Fruit fly (Drosophila melanogaster) whole organism, embryonic: ENCODE data around the gene mthl14.

Source experiments
- B-H1 ChIP-seq: fragments of 200-800 bp; sonication (Bioruptor generic); IDR thresholded peaks from 3 replicates; pipeline ENCODE4 v1.3.6; 2022; ENCODE audit warnings: missing biosample characterization, missing genetic modification characterization
- Bteb2 ChIP-seq: fragments of 200-800 bp; sonication (Bioruptor generic); optimal IDR thresholded peaks from 2 replicates; lab custom pipeline; 2016; ENCODE audit warnings: missing biosample characterization, missing genetic modification characterization
- CG1024 ChIP-seq: fragments of 200-800 bp; sonication (Bioruptor generic); IDR thresholded peaks from 2 replicates; pipeline ENCODE4 v1.3.6; 2022; ENCODE audit warnings: missing biosample characterization, missing genetic modification characterization
- CG10366 ChIP-seq: fragments of 200-800 bp; sonication (Bioruptor generic); IDR thresholded peaks from 2 replicates; pipeline ENCODE4 v1.3.6; 2022; ENCODE audit warnings: missing biosample characterization, missing genetic modification characterization
- CG11085 ChIP-seq: fragments of 200-800 bp; sonication (Bioruptor generic); IDR thresholded peaks from 2 replicates; pipeline ENCODE4 v1.3.6; 2022; ENCODE audit warnings: missing biosample characterization, missing genetic modification characterization
- CG11456 ChIP-seq: fragments of 200-800 bp; sonication (Bioruptor generic); IDR thresholded peaks from 3 replicates; pipeline ENCODE4 v1.3.6; 2022; ENCODE audit warnings: missing biosample characterization, missing genetic modification characterization
- CG11695 ChIP-seq: fragments of 200-800 bp; sonication (Bioruptor generic); IDR thresholded peaks from 3 replicates; pipeline ENCODE4 v1.3.6; 2022; ENCODE audit warnings: missing biosample characterization, missing genetic modification characterization
- CG12104 ChIP-seq: fragments of 200-800 bp; sonication (Bioruptor generic); optimal IDR thresholded peaks from 3 replicates; lab custom pipeline; 2016; ENCODE audit warnings: missing biosample characterization, missing genetic modification characterization
- CG12659 ChIP-seq: fragments of 200-800 bp; sonication (Bioruptor generic); optimal IDR thresholded peaks from 3 replicates; lab custom pipeline; 2017; ENCODE audit warnings: mild to moderate bottlenecking, missing biosample characterization, missing genetic modification reagents, missing genetic modification characterization
- CG12769 ChIP-seq: fragments of 200-800 bp; sonication (Bioruptor generic); optimal IDR thresholded peaks from 2 replicates; lab custom pipeline; 2019; ENCODE audit warnings: missing biosample characterization, mild to moderate bottlenecking, missing genetic modification characterization, moderate library complexity
- CG13624 ChIP-seq: fragments of 200-800 bp; sonication (Bioruptor generic); optimal IDR thresholded peaks from 2 replicates; lab custom pipeline; 2016; ENCODE audit warnings: missing biosample characterization, missing genetic modification characterization
- CG13775 ChIP-seq: fragments of 200-800 bp; sonication (Bioruptor generic); optimal IDR thresholded peaks from 3 replicates; lab custom pipeline; 2017; ENCODE audit warnings: missing biosample characterization, mild to moderate bottlenecking, missing genetic modification characterization
- CG14667 ChIP-seq: fragments of 200-800 bp; sonication (Bioruptor generic); IDR thresholded peaks from 2 replicates; pipeline ENCODE4 v1.3.6; 2022; ENCODE audit warnings: missing biosample characterization, missing genetic modification characterization
- CG15514 ChIP-seq: fragments of 200-800 bp; sonication (Bioruptor generic); optimal IDR thresholded peaks from 3 replicates; lab custom pipeline; 2017; ENCODE audit warnings: missing biosample characterization, missing genetic modification characterization, mild to moderate bottlenecking, moderate library complexity, missing genetic modification reagents
- CG18599 ChIP-seq: fragments of 200-800 bp; sonication (Bioruptor generic); optimal IDR thresholded peaks from 3 replicates; lab custom pipeline; 2017; ENCODE audit warnings: missing biosample characterization, missing genetic modification characterization, mild to moderate bottlenecking, moderate library complexity, missing genetic modification reagents
- CG2199 ChIP-seq: fragments of 200-800 bp; sonication (Bioruptor generic); IDR thresholded peaks from 3 replicates; pipeline ENCODE4 v1.3.6; 2022; ENCODE audit warnings: missing biosample characterization, missing genetic modification characterization
- CG31388 ChIP-seq: fragments of 200-800 bp; sonication (Bioruptor generic); optimal IDR thresholded peaks from 2 replicates; lab custom pipeline; 2016; ENCODE audit warnings: missing biosample characterization, missing genetic modification characterization
- CG34376 ChIP-seq: fragments of 200-800 bp; sonication (Bioruptor generic); optimal IDR thresholded peaks from 2 replicates; lab custom pipeline; 2018; ENCODE audit warnings: missing biosample characterization, mild to moderate bottlenecking, missing genetic modification characterization
- CG4424 ChIP-seq: fragments of 200-800 bp; sonication (Bioruptor generic); optimal IDR thresholded peaks from 3 replicates; lab custom pipeline; 2016; ENCODE audit warnings: missing biosample characterization, missing genetic modification characterization
- CG7987 ChIP-seq: fragments of 200-800 bp; sonication (Bioruptor generic); optimal IDR thresholded peaks from 2 replicates; lab custom pipeline; 2018; ENCODE audit warnings: missing biosample characterization, mild to moderate bottlenecking, missing genetic modification characterization, moderate library complexity
- CG8281 ChIP-seq: fragments of 200-800 bp; sonication (Bioruptor generic); optimal IDR thresholded peaks from 2 replicates; lab custom pipeline; 2018; ENCODE audit warnings: missing biosample characterization, mild to moderate bottlenecking, missing genetic modification characterization, moderate library complexity
- CG8765 ChIP-seq: fragments of 200-800 bp; sonication (Bioruptor generic); IDR thresholded peaks from 2 replicates; pipeline ENCODE4 v1.3.6; 2022; ENCODE audit warnings: missing biosample characterization, missing genetic modification characterization
- CrebB ChIP-seq: fragments of 200-800 bp; sonication (Bioruptor generic); optimal IDR thresholded peaks from 3 replicates; lab custom pipeline; 2018; ENCODE audit warnings: missing biosample characterization, mild to moderate bottlenecking, missing genetic modification characterization
- ERR ChIP-seq: fragments of 200-800 bp; sonication (Bioruptor generic); optimal IDR thresholded peaks from 2 replicates; lab custom pipeline; 2016; ENCODE audit warnings: missing biosample characterization, missing genetic modification characterization
- Hr3 ChIP-seq: fragments of 200-800 bp; sonication (Bioruptor generic); optimal IDR thresholded peaks from 3 replicates; lab custom pipeline; 2016; ENCODE audit warnings: missing biosample characterization, missing genetic modification characterization
- Side ChIP-seq: fragments of 200-800 bp; sonication (Bioruptor generic); optimal IDR thresholded peaks from 2 replicates; lab custom pipeline; 2016; ENCODE audit warnings: missing biosample characterization, missing genetic modification characterization
- Stat92E ChIP-seq, 3 experiments: fragments of >200 bp in 2 of 3; fragments of 200-800 bp in 1 of 3; sonication (Bioruptor generic) in 1 of 3; optimal IDR thresholded peaks; 2 replicates each; lab custom pipeline; 2017 to 2019; ENCODE audit warnings: missing biosample characterization in 3 of 3, missing genetic modification characterization in 3 of 3, mild to moderate bottlenecking in 1 of 3, moderate library complexity in 1 of 3
- Tbp ChIP-seq: fragments of >200 bp; optimal IDR thresholded peaks from 2 replicates; lab custom pipeline; 2018; ENCODE audit warnings: missing biosample characterization, missing genetic modification characterization
- YL-1 ChIP-seq: fragments of 200-800 bp; sonication (Bioruptor generic); optimal IDR thresholded peaks from 3 replicates; lab custom pipeline; 2017; ENCODE audit warnings: missing biosample characterization, mild to moderate bottlenecking, missing genetic modification characterization
- amos ChIP-seq: fragments of 200-800 bp; sonication (Bioruptor generic); IDR thresholded peaks from 2 replicates; pipeline ENCODE4 v1.3.6; 2022; ENCODE audit warnings: missing biosample characterization, missing genetic modification characterization; ENCODE audit not compliant: partially characterized antibody
- cas ChIP-seq: fragments of 200-800 bp; sonication (Bioruptor generic); IDR thresholded peaks from 2 replicates; pipeline ENCODE4 v1.3.6; 2022; ENCODE audit warnings: missing biosample characterization, missing genetic modification characterization
- chinmo ChIP-seq: fragments of 200-800 bp; sonication (Bioruptor generic); IDR thresholded peaks from 4 replicates; pipeline ENCODE4 v1.3.6; 2022; ENCODE audit warnings: missing biosample characterization, missing genetic modification characterization; ENCODE audit not compliant: partially characterized antibody
- ewg ChIP-seq: fragments of 200-800 bp; sonication (Bioruptor generic); optimal IDR thresholded peaks from 3 replicates; lab custom pipeline; 2017; ENCODE audit warnings: mild to moderate bottlenecking, missing biosample characterization, missing genetic modification reagents, missing genetic modification characterization
- gro ChIP-seq: fragments of 200-800 bp; sonication (Bioruptor generic); optimal IDR thresholded peaks from 2 replicates; lab custom pipeline; 2016; ENCODE audit warnings: missing biosample characterization, missing genetic modification characterization
- hb ChIP-seq: fragments of 200-800 bp; sonication (Bioruptor generic); IDR thresholded peaks from 3 replicates; pipeline ENCODE4 v1.3.6; 2022; ENCODE audit warnings: missing biosample characterization, missing genetic modification characterization; ENCODE audit not compliant: partially characterized antibody
- her ChIP-seq: fragments of 200-800 bp; sonication (Bioruptor generic); optimal IDR thresholded peaks from 2 replicates; lab custom pipeline; 2016; ENCODE audit warnings: missing biosample characterization, missing genetic modification characterization
- ken ChIP-seq: fragments of 200-800 bp; sonication (Bioruptor generic); IDR thresholded peaks from 3 replicates; pipeline ENCODE4 v1.3.6; 2022; ENCODE audit warnings: missing biosample characterization, missing genetic modification characterization
- knrl ChIP-seq: fragments of 200-800 bp; sonication (Bioruptor generic); IDR thresholded peaks from 3 replicates; pipeline ENCODE4 v1.3.6; 2022; ENCODE audit warnings: missing biosample characterization, missing genetic modification characterization; ENCODE audit not compliant: partially characterized antibody
- nau ChIP-seq: fragments of 200-800 bp; sonication (Bioruptor generic); optimal IDR thresholded peaks from 3 replicates; lab custom pipeline; 2017; ENCODE audit warnings: missing biosample characterization, mild to moderate bottlenecking, missing genetic modification characterization, missing genetic modification reagents
- nerfin-2 ChIP-seq: fragments of 200-800 bp; sonication (Bioruptor generic); IDR thresholded peaks from 2 replicates; pipeline ENCODE4 v1.3.6; 2022; ENCODE audit warnings: missing biosample characterization, missing genetic modification characterization; ENCODE audit not compliant: partially characterized antibody
- nmo ChIP-seq: fragments of 200-800 bp; sonication (Bioruptor generic); optimal IDR thresholded peaks from 2 replicates; lab custom pipeline; 2018; ENCODE audit warnings: missing biosample characterization, mild to moderate bottlenecking, missing genetic modification characterization, moderate library complexity
- nom ChIP-seq: fragments of 200-800 bp; sonication (Bioruptor generic); optimal IDR thresholded peaks from 2 replicates; lab custom pipeline; 2017; ENCODE audit warnings: missing biosample characterization, missing genetic modification characterization, mild to moderate bottlenecking, moderate library complexity, missing genetic modification reagents
- pho ChIP-seq: fragments of 200-800 bp; sonication (Bioruptor generic); optimal IDR thresholded peaks from 2 replicates; lab custom pipeline; 2016; ENCODE audit warnings: missing biosample characterization, missing genetic modification characterization
- slp2 ChIP-seq: fragments of 200-800 bp; sonication (Bioruptor generic); optimal IDR thresholded peaks from 2 replicates; lab custom pipeline; 2016; ENCODE audit warnings: missing biosample characterization, missing genetic modification characterization
- twi ChIP-seq: fragments of 200-800 bp; optimal IDR thresholded peaks from 2 replicates; lab custom pipeline; 2019; ENCODE audit warnings: missing biosample characterization, mild to moderate bottlenecking, missing genetic modification characterization, moderate library complexity
- unpg ChIP-seq: fragments of 200-800 bp; sonication (Bioruptor generic); optimal IDR thresholded peaks from 3 replicates; lab custom pipeline; 2018; ENCODE audit warnings: missing biosample characterization, mild to moderate bottlenecking, missing genetic modification characterization, moderate library complexity
- z ChIP-seq: fragments of 200-800 bp; sonication (Bioruptor generic); IDR thresholded peaks from 3 replicates; pipeline ENCODE4 v1.3.6; 2022; ENCODE audit warnings: missing biosample characterization, missing genetic modification characterization

The mthl14 gene

dm6 chr3L:224004-224951 is 23.0 kb upstream of the mthl14 start (continued):
- TF ChIP-seq CG2199: peak; percentile 74; the same call in 1 of the 3 replicates
- peak; percentile 49; the same call in 1 of the 2 replicates for TF ChIP-seq amos
- no peak for TF ChIP-seq slp2 (GFP tag; lab: Kevin White, UChicago)
- peak; percentile 47 for TF ChIP-seq gro (GFP tag; lab: Kevin White, UChicago)
- peak; percentile 29 for TF ChIP-seq CG13775 (GFP tag; lab: Kevin White, UChicago)
- TF ChIP-seq B-H1 (GFP tag; lab: Robert Waterston, UW): peak; percentile 46; the same call in 1 of the 3 replicates
- TF ChIP-seq CG8281 (tag; lab: Kevin White, UChicago): no peak
- TF ChIP-seq CG12659 (GFP tag; lab: Kevin White, UChicago): peak; percentile 20
- TF ChIP-seq Side: no peak
- peak; percentile 91 for TF ChIP-seq YL-1 (GFP tag; lab: Kevin White, UChicago)
- no peak for TF ChIP-seq CG12104 (GFP tag; lab: Kevin White, UChicago)
- TF ChIP-seq nom (GFP tag; lab: Kevin White, UChicago): peak; percentile 78
- TF ChIP-seq CG11456 (GFP tag; lab: Robert Waterston, UW): peak; percentile 57; the same call in 2 of the 3 replicates
- TF ChIP-seq CG14667 (GFP tag; lab: Robert Waterston, UW): no peak
- no peak for TF ChIP-seq CG8765 (GFP tag; lab: Robert Waterston, UW)
- peak; percentile 9; the same call in 2 of the 3 replicates for TF ChIP-seq ken
- peak; percentile 1 for TF ChIP-seq twi
- no peak for TF ChIP-seq Hr3 (GFP tag; lab: Kevin White, UChicago)
- TF ChIP-seq CG13624 (GFP tag; lab: Kevin White, UChicago): peak; percentile 83
- peak; percentile 76 for TF ChIP-seq ewg (GFP tag; lab: Kevin White, UChicago)
- 0 out of 2 replicates have a peak, but pooled peaks have one; percentile 29 for TF ChIP-seq nerfin-2
- peak; percentile 60 for TF ChIP-seq her (GFP tag; lab: Kevin White, UChicago)
- TF ChIP-seq hb (GFP tag; lab: Robert Waterston, UW): no peak
- TF ChIP-seq pho: peak; percentile 34
- TF ChIP-seq CG15514 (GFP tag; lab: Kevin White, UChicago): peak; percentile 18
- no peak for TF ChIP-seq CG31388 (GFP tag; lab: Kevin White, UChicago)
- no peak for TF ChIP-seq nau (GFP tag; lab: Kevin White, UChicago)
- TF ChIP-seq CrebB (tag; lab: Kevin White, UChicago): peak; percentile 1
- TF ChIP-seq CG18599 (GFP tag; lab: Kevin White, UChicago): peak; percentile 28
- peak; percentile 40 for TF ChIP-seq ERR (GFP tag; lab: Kevin White, UChicago)
- TF ChIP-seq CG10366 (GFP tag; lab: Robert Waterston, UW): no peak
- TF ChIP-seq CG11695 (GFP tag; lab: Robert Waterston, UW): peak; percentile 6; the same call in 1 of the 3 replicates
- peak; percentile 16 for TF ChIP-seq CG12769 (tag; lab: Kevin White, UChicago)
- TF ChIP-seq cas (GFP tag; lab: Robert Waterston, UW): peak; percentile 63; the same call in 1 of the 2 replicates
- peak; percentile 82 for TF ChIP-seq Tbp (GFP tag; lab: Kevin White, UChicago)
- peak; percentile 6; the same call in 1 of the 2 replicates for TF ChIP-seq CG1024 (GFP tag; lab: Robert Waterston, UW)
- TF ChIP-seq CG4424: no peak
- TF ChIP-seq knrl (GFP tag; lab: Robert Waterston, UW): 0 out of 3 replicates have a peak, but pooled peaks have one; percentile 36
- TF ChIP-seq Bteb2: no peak
- peak; percentile 64 for TF ChIP-seq CG34376 (GFP tag; lab: Kevin White, UChicago)
- TF ChIP-seq CG11085 (GFP tag; lab: Robert Waterston, UW): peak; percentile 5; the same call in 1 of the 2 replicates
- TF ChIP-seq chinmo (GFP tag; lab: Robert Waterston, UW): peak; percentile 68; the same call in 3 of the 4 replicates
- TF ChIP-seq Stat92E (GFP tag; optimal IDR thresholded peaks at IDR 0.05; lab: Kevin White, UChicago): peak in 1 of 3 experiments; percentile 10
- TF ChIP-seq nmo (GFP tag; lab: Kevin White, UChicago): peak; percentile 14
- TF ChIP-seq z (GFP tag; lab: Robert Waterston, UW): peak; percentile 36; the same call in 1 of the 3 replicates
- peak; percentile 32 for TF ChIP-seq unpg (GFP tag; lab: Kevin White, UChicago)
- TF ChIP-seq CG7987 (GFP tag; lab: Kevin White, UChicago): peak; percentile 43
